Fruit fly (Drosophila melanogaster): ENCODE results near the gene Dim1.

Gene Dim1

dm6 chr2L:4386926-4387550 is 16.0 kb upstream of the Dim1 start, which contains the start of gene Psf2 (continued):
- TF ChIP-seq onecut (GFP tag; IDR thresholded peaks at IDR 0.05) (no peak), exex (tag; optimal IDR thresholded peaks at IDR 0.05) (no peak), Ets97D (GFP tag; optimal IDR thresholded peaks at IDR 0.05) (peak; percentile 71), ci (GFP tag; IDR thresholded peaks at IDR 0.05) (no peak), caup (GFP tag; optimal IDR thresholded peaks at IDR 0.05; ENCODE audit: severe bottlenecking) (no peak), mirr (GFP tag; optimal IDR thresholded peaks at IDR 0.05) (no peak), CG14050 (GFP tag; IDR thresholded peaks at IDR 0.05) (no peak), sd (tag; optimal IDR thresholded peaks at IDR 0.05) (no peak), Bgb (GFP tag; IDR thresholded peaks at IDR 0.05; ENCODE audit: partially characterized antibody) (peak; percentile 66), CG2875 (GFP tag; optimal IDR thresholded peaks at IDR 0.05) (no peak), cad (GFP tag; optimal IDR thresholded peaks at IDR 0.05) (no peak), HmgZ (tag; optimal IDR thresholded peaks at IDR 0.05) (peak; percentile 7), amos (GFP tag; IDR thresholded peaks at IDR 0.05; ENCODE audit: partially characterized antibody) (peak; percentile 71), Deaf1 (tag; optimal IDR thresholded peaks at IDR 0.05) (no peak), TFAM (GFP tag; optimal IDR thresholded peaks at IDR 0.05) (no peak), so (GFP tag; IDR thresholded peaks at IDR 0.05) (no peak), Oaz (GFP tag; IDR thresholded peaks at IDR 0.05) (no peak), Ptx1 (GFP tag; IDR thresholded peaks at IDR 0.05) (no peak), CG7372 (GFP tag; IDR thresholded peaks at IDR 0.05) (no peak), tna (GFP tag; IDR thresholded peaks at IDR 0.05; ENCODE audit: partially characterized antibody) (peak; percentile 47; the same call in 1 of the 2 replicates), gsb (GFP tag; IDR thresholded peaks at IDR 0.05) (no peak), Ssrp (tag; optimal IDR thresholded peaks at IDR 0.05) (no peak), sna (GFP tag; IDR thresholded peaks at IDR 0.05; ENCODE audit: partially characterized antibody) (0 out of 2 replicates have a peak, but pooled peaks have one; percentile 25), CG8478 (optimal IDR thresholded peaks at IDR 0.05) (no peak), fd96Cb (tag; optimal IDR thresholded peaks at IDR 0.05) (no peak), Camta (GFP tag; optimal IDR thresholded peaks at IDR 0.05) (no peak), usp (GFP tag; optimal IDR thresholded peaks at IDR 0.05) (no peak), CG10565 (GFP tag; optimal IDR thresholded peaks at IDR 0.05) (no peak), CoRest (tag; optimal IDR thresholded peaks at IDR 0.05) (peak; percentile 51), CG10543 (GFP tag; optimal IDR thresholded peaks at IDR 0.05) (no peak), chm (GFP tag; IDR thresholded peaks at IDR 0.05) (no peak), stwl (tag; optimal IDR thresholded peaks at IDR 0.05) (peak; percentile 57), pan (optimal IDR thresholded peaks at IDR 0.05) (no peak), pan (GFP tag; optimal IDR thresholded peaks at IDR 0.05 in 1 of 2, IDR thresholded peaks at IDR 0.05 in 1 of 2) (no peak), CG18011 (GFP tag; optimal IDR thresholded peaks at IDR 0.05) (no peak), Sin3A (optimal IDR thresholded peaks at IDR 0.05) (peak; percentile 25), CHES-1-like (GFP tag; optimal IDR thresholded peaks at IDR 0.05) (no peak), gfzf (GFP tag; optimal IDR thresholded peaks at IDR 0.05) (peak; percentile 52), Xrp1 (GFP tag; IDR thresholded peaks at IDR 0.05) (no peak), CG7963 (GFP tag; IDR thresholded peaks at IDR 0.05; ENCODE audit: partially characterized antibody) (peak; percentile 57; the same call in 2 of the 3 replicates), chinmo (GFP tag; IDR thresholded peaks at IDR 0.05; ENCODE audit: partially characterized antibody) (peak; percentile 75; the same call in 1 of the 4 replicates), CG17829 (tag; optimal IDR thresholded peaks at IDR 0.05) (no peak), CG31441 (GFP tag; IDR thresholded peaks at IDR 0.05) (no peak), disco-r (GFP tag; optimal IDR thresholded peaks at IDR 0.05) (no peak), CG1602 (GFP tag; optimal IDR thresholded peaks at IDR 0.05) (no peak), Scr (GFP tag; IDR thresholded peaks at IDR 0.05; ENCODE audit: partially characterized antibody) (peak; percentile 63), oc (tag; optimal IDR thresholded peaks at IDR 0.05) (no peak), CG10431 (GFP tag; optimal IDR thresholded peaks at IDR 0.05) (no peak), Dad (GFP tag; optimal IDR thresholded peaks at IDR 0.05) (no peak), grau (tag; optimal IDR thresholded peaks at IDR 0.05) (no peak), CG15011 (GFP tag; optimal IDR thresholded peaks at IDR 0.05) (no peak)

All from whole organism, embryonic.